Fruit fly (Drosophila melanogaster): ENCODE data around the gene Taf12.
A peak's percentile ranks its signal among the peaks of the same experiment; 100 is the strongest.

The Taf12 gene

DNA sequence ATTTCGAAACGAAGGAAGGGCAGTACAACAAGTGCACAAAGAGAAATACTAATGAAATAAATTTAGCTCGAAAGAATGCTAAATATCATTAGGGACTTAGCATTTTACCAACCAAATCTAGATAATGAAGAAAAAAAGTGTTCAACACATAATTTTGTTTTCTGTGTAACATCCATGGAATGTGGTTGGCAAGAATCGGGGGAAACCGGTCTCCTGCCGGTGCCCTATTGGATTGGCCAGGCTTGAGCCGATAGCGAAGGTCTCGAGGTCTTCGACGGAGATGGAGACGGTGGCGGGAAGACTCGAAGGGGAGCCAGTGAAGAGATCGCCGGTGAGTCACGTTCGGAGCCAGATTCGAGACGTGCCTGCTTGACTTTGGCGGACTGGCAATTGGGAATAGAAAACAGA lies 21.7 kb downstream of the Taf12 start:
- TF ChIP-seq CG12071 (GFP tag; optimal IDR thresholded peaks at IDR 0.05), result no peak
- TF ChIP-seq CG10267 (tag; optimal IDR thresholded peaks at IDR 0.05), result peak; percentile 16
- TF ChIP-seq cato (GFP tag; optimal IDR thresholded peaks at IDR 0.05; ENCODE audit: borderline replicate concordance), result no peak
- TF ChIP-seq CG2120 (GFP tag; optimal IDR thresholded peaks at IDR 0.05), result peak; percentile 75
- TF ChIP-seq her (GFP tag; optimal IDR thresholded peaks at IDR 0.05), result peak; percentile 20
- peak; percentile 9 for TF ChIP-seq CG10543 (GFP tag; optimal IDR thresholded peaks at IDR 0.05)
- peak; percentile 40 for TF ChIP-seq Hmr (GFP tag; optimal IDR thresholded peaks at IDR 0.05)
- peak; percentile 32 for TF ChIP-seq HLH54F (GFP tag; optimal IDR thresholded peaks at IDR 0.05)
- no peak for TF ChIP-seq Opbp (GFP tag; IDR thresholded peaks at IDR 0.05; ENCODE audit: partially characterized antibody)
- peak; percentile 51 for TF ChIP-seq jumu (GFP tag; optimal IDR thresholded peaks at IDR 0.05)
- TF ChIP-seq CG11696 (GFP tag; IDR thresholded peaks at IDR 0.05), result no peak
- TF ChIP-seq vfl (GFP tag; optimal IDR thresholded peaks at IDR 0.05), result peak; percentile 38
- peak; percentile 50 for TF ChIP-seq CG18262 (tag; optimal IDR thresholded peaks at IDR 0.05)
- no peak for TF ChIP-seq ERR (GFP tag; optimal IDR thresholded peaks at IDR 0.05)
- no peak for TF ChIP-seq Ets97D (GFP tag; optimal IDR thresholded peaks at IDR 0.05)
- no peak for TF ChIP-seq stwl (tag; optimal IDR thresholded peaks at IDR 0.05)
- TF ChIP-seq CG17568 (GFP tag; optimal IDR thresholded peaks at IDR 0.05), result no peak
- no peak for TF ChIP-seq CG10274 (GFP tag; optimal IDR thresholded peaks at IDR 0.05)
- TF ChIP-seq CG7839 (tag; optimal IDR thresholded peaks at IDR 0.05), result peak; percentile 24
- TF ChIP-seq H15 (GFP tag; IDR thresholded peaks at IDR 0.05), result no peak
- no peak for TF ChIP-seq crp (GFP tag; optimal IDR thresholded peaks at IDR 0.05)
- peak; percentile 30; the same call in 1 of the 2 replicates for TF ChIP-seq ranshi (GFP tag; IDR thresholded peaks at IDR 0.05)
- 0 out of 2 replicates have a peak, but pooled peaks have one; percentile 41 for TF ChIP-seq CG11247 (GFP tag; IDR thresholded peaks at IDR 0.05)
- TF ChIP-seq nerfin-2 (GFP tag; IDR thresholded peaks at IDR 0.05; ENCODE audit: partially characterized antibody), result no peak
- TF ChIP-seq CTCF (GFP tag; optimal IDR thresholded peaks at IDR 0.05), result no peak
- no peak for TF ChIP-seq CG4707 (GFP tag; optimal IDR thresholded peaks at IDR 0.05)
- peak; percentile 35; the same call in 1 of the 3 replicates for TF ChIP-seq dysf (GFP tag; IDR thresholded peaks at IDR 0.05)
- TF ChIP-seq CG3281 (GFP tag; optimal IDR thresholded peaks at IDR 0.05), result peak; percentile 12
- TF ChIP-seq CG10959 (GFP tag; IDR thresholded peaks at IDR 0.05), result no peak
- no peak for TF ChIP-seq CG7745 (tag; optimal IDR thresholded peaks at IDR 0.05)
- peak; percentile 79 for TF ChIP-seq Rfx (GFP tag; IDR thresholded peaks at IDR 0.05)
- TF ChIP-seq Taf1 (GFP tag; IDR thresholded peaks at IDR 0.05), result peak; percentile 12; the same call in 1 of the 2 replicates
- peak; percentile 9 for TF ChIP-seq Bteb2 (GFP tag; optimal IDR thresholded peaks at IDR 0.05)
- no peak for TF ChIP-seq sug (tag; optimal IDR thresholded peaks at IDR 0.05)
- TF ChIP-seq CG17361 (GFP tag; IDR thresholded peaks at IDR 0.05), result 0 out of 3 replicates have a peak, but pooled peaks have one; percentile 8
- TF ChIP-seq gsb-n (tag; optimal IDR thresholded peaks at IDR 0.05), result no peak
- no peak for TF ChIP-seq cad (GFP tag; optimal IDR thresholded peaks at IDR 0.05)
- no peak for TF ChIP-seq CG6654 (GFP tag; optimal IDR thresholded peaks at IDR 0.05)
- no peak for TF ChIP-seq sqz (GFP tag; optimal IDR thresholded peaks at IDR 0.05)
- no peak for TF ChIP-seq ato (GFP tag; IDR thresholded peaks at IDR 0.05; ENCODE audit: partially characterized antibody)
- TF ChIP-seq CG9215 (GFP tag; IDR thresholded peaks at IDR 0.05), result no peak
- TF ChIP-seq CG4424 (GFP tag; optimal IDR thresholded peaks at IDR 0.05), result peak; percentile 24
- no peak for TF ChIP-seq HLH3B (GFP tag; IDR thresholded peaks at IDR 0.05)
- TF ChIP-seq Pdp1 (GFP tag; optimal IDR thresholded peaks at IDR 0.05), result peak; percentile 15 to 43
- TF ChIP-seq crc (GFP tag; optimal IDR thresholded peaks at IDR 0.05), result peak; percentile 18
- no peak for TF ChIP-seq CG15011 (GFP tag; optimal IDR thresholded peaks at IDR 0.05)
- no peak for TF ChIP-seq ro (GFP tag; IDR thresholded peaks at IDR 0.05)
- TF ChIP-seq CG6791 (GFP tag; IDR thresholded peaks at IDR 0.05; ENCODE audit: partially characterized antibody), result no peak
- TF ChIP-seq CG4404 (GFP tag; IDR thresholded peaks at IDR 0.05), result peak; percentile 41
- TF ChIP-seq CG34422 (GFP tag; IDR thresholded peaks at IDR 0.05), result no peak
- TF ChIP-seq dan (GFP tag; IDR thresholded peaks at IDR 0.05), result no peak
- TF ChIP-seq Dip3 (GFP tag; optimal IDR thresholded peaks at IDR 0.05), result peak; percentile 30

Data from whole organism, embryonic.